Fruit fly (Drosophila melanogaster): Measurements from ENCODE around the gene CG43679.

CG43679 gene

DNA sequence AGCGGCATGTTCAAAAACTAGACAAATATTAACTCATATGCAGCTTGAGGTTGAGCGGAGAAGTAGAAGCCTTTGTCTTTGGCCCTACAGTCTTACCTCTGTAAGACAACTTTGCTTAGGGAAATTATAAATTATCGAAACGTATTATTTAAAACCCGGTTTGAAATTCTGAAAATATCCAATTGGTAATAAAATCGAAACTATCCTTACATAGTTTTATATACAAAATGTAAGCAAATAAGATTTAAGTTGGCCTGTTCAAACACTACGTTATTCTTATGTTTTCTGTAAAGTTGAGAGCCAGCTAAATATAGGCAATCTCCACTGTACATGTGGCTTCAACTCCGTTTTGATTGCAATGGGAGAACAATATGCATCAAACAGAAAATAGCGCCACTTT, 37.9 kb downstream of the CG43679 start (continued):
- TF ChIP-seq salr (GFP tag; optimal IDR thresholded peaks at IDR 0.05) (peak in 1 of 2 experiments; percentile 31), OdsH (GFP tag; optimal IDR thresholded peaks at IDR 0.05) (peak; percentile 12), Gug (GFP tag; IDR thresholded peaks at IDR 0.05) (no peak), spab (GFP tag; optimal IDR thresholded peaks at IDR 0.05) (peak; percentile 24), eg (GFP tag; IDR thresholded peaks at IDR 0.05) (0 out of 3 replicates have a peak, but pooled peaks have one; percentile 28), Eip93F (GFP tag; optimal IDR thresholded peaks at IDR 0.05) (no peak), Sox14 (GFP tag; optimal IDR thresholded peaks at IDR 0.05) (peak; percentile 40), CG31627 (GFP tag; optimal IDR thresholded peaks at IDR 0.05) (no peak), CG9139 (GFP tag; optimal IDR thresholded peaks at IDR 0.05) (no peak), CG8632 (GFP tag; optimal IDR thresholded peaks at IDR 0.05) (peak; percentile 35), CG15336 (GFP tag; IDR thresholded peaks at IDR 0.05) (peak; percentile 26; the same call in 1 of the 2 replicates), dsx (GFP tag; optimal IDR thresholded peaks at IDR 0.05; ENCODE audit: poor library complexity, severe bottlenecking) (peak; percentile 50), CG10631 (GFP tag; optimal IDR thresholded peaks at IDR 0.05) (peak; percentile 35), Hr4 (GFP tag; optimal IDR thresholded peaks at IDR 0.05) (peak; percentile 41), topi (GFP tag; optimal IDR thresholded peaks at IDR 0.05) (peak; percentile 3), fkh (GFP tag; optimal IDR thresholded peaks at IDR 0.05) (no peak), esn (GFP tag; optimal IDR thresholded peaks at IDR 0.05) (no peak), Ets21C (GFP tag; optimal IDR thresholded peaks at IDR 0.05) (no peak), net (GFP tag; optimal IDR thresholded peaks at IDR 0.05) (no peak)

DNA sequence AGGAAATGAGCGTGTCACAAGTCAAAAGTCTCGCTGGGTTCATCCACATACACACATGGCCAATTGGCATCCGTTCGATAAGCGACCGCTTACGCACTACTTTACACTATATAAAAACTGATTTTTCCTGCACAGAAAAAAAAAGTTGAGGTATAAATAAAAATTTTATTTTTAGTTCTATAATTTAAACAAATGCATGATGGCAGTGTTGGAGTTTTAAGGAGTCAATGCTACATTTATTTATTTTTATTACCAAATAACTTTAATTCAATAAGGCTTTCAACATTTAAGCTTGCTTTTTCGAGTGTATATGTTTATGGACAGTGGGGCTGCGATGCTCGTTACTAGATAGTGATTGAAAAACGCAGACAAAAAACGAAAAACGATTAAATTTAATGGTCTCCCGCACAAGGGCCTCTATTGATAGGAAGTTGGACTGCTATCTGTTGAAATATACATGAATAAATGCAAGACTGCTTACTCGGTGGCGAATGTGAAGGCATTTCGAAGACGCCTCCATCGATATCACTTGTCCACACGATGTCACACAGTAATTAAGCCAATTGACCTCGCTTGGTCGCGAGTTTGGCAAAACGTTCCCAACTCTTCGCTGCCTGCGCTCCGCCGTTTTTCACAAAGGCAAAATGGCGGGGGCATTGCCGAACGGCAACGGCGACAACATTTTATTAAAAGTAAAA, 39.4 kb downstream of the CG43679 start:
- TF ChIP-seq CG31627 (GFP tag; optimal IDR thresholded peaks at IDR 0.05) = peak; percentile 38
- TF ChIP-seq lz (GFP tag; optimal IDR thresholded peaks at IDR 0.05) = peak; percentile 55
- TF ChIP-seq CG6792 (GFP tag; optimal IDR thresholded peaks at IDR 0.05) = peak; percentile 64
- TF ChIP-seq CG4318 (GFP tag; optimal IDR thresholded peaks at IDR 0.05) = peak; percentile 38
- peak; percentile 41 for TF ChIP-seq Sox15 (GFP tag; optimal IDR thresholded peaks at IDR 0.05)
- peak; percentile 87 for TF ChIP-seq CG6163 (GFP tag; IDR thresholded peaks at IDR 0.05)
- peak; percentile 75 for TF ChIP-seq spab (GFP tag; optimal IDR thresholded peaks at IDR 0.05)
- TF ChIP-seq vri (GFP tag; optimal IDR thresholded peaks at IDR 0.05) = no peak
- TF ChIP-seq OdsH (GFP tag; optimal IDR thresholded peaks at IDR 0.05) = peak; percentile 82
- peak; percentile 64 for TF ChIP-seq CG16779 (tag; optimal IDR thresholded peaks at IDR 0.05)
- peak; percentile 87 for TF ChIP-seq CG8119 (GFP tag; IDR thresholded peaks at IDR 0.05)
- peak; percentile 51 for TF ChIP-seq CG7368 (GFP tag; optimal IDR thresholded peaks at IDR 0.05)
- TF ChIP-seq Smox (GFP tag; optimal IDR thresholded peaks at IDR 0.05) = peak; percentile 51
- TF ChIP-seq Eip75B (GFP tag; optimal IDR thresholded peaks at IDR 0.05) = peak; percentile 80
- TF ChIP-seq Lpt (GFP tag; optimal IDR thresholded peaks at IDR 0.05) = peak; percentile 63
- TF ChIP-seq CG15336 (GFP tag; IDR thresholded peaks at IDR 0.05) = peak; percentile 87
- TF ChIP-seq CG6808 (GFP tag; optimal IDR thresholded peaks at IDR 0.05) = peak; percentile 76
- TF ChIP-seq svp (GFP tag) = peak; percentile 67
- TF ChIP-seq Eip78C (GFP tag) = peak; percentile 94
- TF ChIP-seq dac (GFP tag; optimal IDR thresholded peaks at IDR 0.05) = no peak
- TF ChIP-seq CG10669 (GFP tag; optimal IDR thresholded peaks at IDR 0.05) = peak; percentile 73
- peak; percentile 83 for TF ChIP-seq CG32006 (GFP tag; optimal IDR thresholded peaks at IDR 0.05)
- TF ChIP-seq CG8319 (GFP tag; optimal IDR thresholded peaks at IDR 0.05) = peak; percentile 41
- peak; percentile 42 for TF ChIP-seq CG9139 (GFP tag; optimal IDR thresholded peaks at IDR 0.05)
- TF ChIP-seq CG11294 (GFP tag; IDR thresholded peaks at IDR 0.05) = peak; percentile 44; the same call in 1 of the 2 replicates
- no peak for TF ChIP-seq Eip93F (GFP tag; optimal IDR thresholded peaks at IDR 0.05)
- TF ChIP-seq CG6854 (GFP tag; optimal IDR thresholded peaks at IDR 0.05) = no peak
- TF ChIP-seq fd85E (GFP tag; optimal IDR thresholded peaks at IDR 0.05) = no peak
- peak; percentile 62 to 81 for TF ChIP-seq ss (GFP tag; optimal IDR thresholded peaks at IDR 0.05)
- peak; percentile 54 for TF ChIP-seq fd59A (GFP tag; optimal IDR thresholded peaks at IDR 0.05)
- peak; percentile 79 for TF ChIP-seq CG10631 (GFP tag; optimal IDR thresholded peaks at IDR 0.05)
- TF ChIP-seq Met (GFP tag; optimal IDR thresholded peaks at IDR 0.05) = peak; percentile 59
- peak; percentile 76 for TF ChIP-seq CG34406 (GFP tag; optimal IDR thresholded peaks at IDR 0.05)
- no peak for TF ChIP-seq Blimp-1 (GFP tag; optimal IDR thresholded peaks at IDR 0.05)
- TF ChIP-seq salr (GFP tag; optimal IDR thresholded peaks at IDR 0.05) = peak; percentile 44 to 72
- peak; percentile 64 for TF ChIP-seq CG1621 (tag; optimal IDR thresholded peaks at IDR 0.05)
- TF ChIP-seq CG8632 (GFP tag; optimal IDR thresholded peaks at IDR 0.05) = peak; percentile 74
- peak; percentile 77 for TF ChIP-seq pdm3 (GFP tag; optimal IDR thresholded peaks at IDR 0.05)

Data from whole organism, prepupa.